Fruit fly (Drosophila melanogaster): ENCODE data around the gene Or35a.

dm6 chr2L:15616697-15617096, 6.7 kb downstream of the Or35a start, which contains the start of gene CG11865:
- no peak for TF ChIP-seq CG10669 (GFP tag; optimal IDR thresholded peaks at IDR 0.05)
- TF ChIP-seq net (GFP tag; optimal IDR thresholded peaks at IDR 0.05): no peak
- no peak for TF ChIP-seq Ets21C (GFP tag; optimal IDR thresholded peaks at IDR 0.05)
- TF ChIP-seq vri (GFP tag; optimal IDR thresholded peaks at IDR 0.05): no peak
- TF ChIP-seq CG10631 (GFP tag; optimal IDR thresholded peaks at IDR 0.05): no peak
- TF ChIP-seq spab (GFP tag; optimal IDR thresholded peaks at IDR 0.05): no peak
- TF ChIP-seq CG7368 (GFP tag; optimal IDR thresholded peaks at IDR 0.05): no peak
- TF ChIP-seq Hr38 (GFP tag; optimal IDR thresholded peaks at IDR 0.05): no peak
- no peak for TF ChIP-seq pdm3 (GFP tag; optimal IDR thresholded peaks at IDR 0.05)
- no peak for TF ChIP-seq eg (GFP tag; IDR thresholded peaks at IDR 0.05)
- no peak for TF ChIP-seq CG6163 (GFP tag; IDR thresholded peaks at IDR 0.05)
- TF ChIP-seq CG16779 (tag; optimal IDR thresholded peaks at IDR 0.05): no peak
- no peak for TF ChIP-seq Eip93F (GFP tag; optimal IDR thresholded peaks at IDR 0.05)
